Worm (Caenorhabditis elegans) whole organism, young adult: ENCODE results near the gene T12A7.6.

Experiments used
- F57A8.1 ChIP-seq: fragments of 200-800 bp; sonication (Bioruptor generic); optimal IDR thresholded peaks from 2 replicates; lab custom pipeline; 2018; ENCODE audit warnings: mild to moderate bottlenecking, missing genetic modification characterization, moderate library complexity, missing compliant biosample characterization
- K11D2.4 ChIP-seq: fragments of 200-800 bp; sonication (Bioruptor generic); IDR thresholded peaks from 2 replicates; pipeline ENCODE4 v1.3.6; 2022; ENCODE audit warnings: missing genetic modification reagents, missing genetic modification characterization, missing compliant biosample characterization
- cebp-1 ChIP-seq, 2 experiments: fragments of 200-800 bp in 1 of 2; sonication (Bioruptor generic) in 1 of 2; sonication (generic microtip) in 1 of 2; IDR thresholded peaks in 1 of 2; optimal IDR thresholded peaks in 1 of 2; 2 replicates each; pipeline versions ENCODE4 v1.3.6 to Lab custom; 2017 to 2022; ENCODE audit warnings: missing compliant biosample characterization in 2 of 2, missing genetic modification characterization in 2 of 2, mild to moderate bottlenecking in 1 of 2, missing genetic modification reagents in 1 of 2, moderate library complexity in 1 of 2
- dox-1 ChIP-seq: fragments of 200-800 bp; sonication (Bioruptor generic); IDR thresholded peaks from 2 replicates; pipeline ENCODE4 v1.3.6; 2022; ENCODE audit warnings: missing genetic modification reagents, missing genetic modification characterization, missing compliant biosample characterization
- dpl-1 ChIP-seq: fragments of 150-350 bp; optimal IDR thresholded peaks from 2 replicates; lab custom pipeline; 2014; ENCODE audit warnings: missing biosample characterization, missing genetic modification reagents, missing genetic modification characterization
- hmg-20 ChIP-seq: fragments of 200-800 bp; sonication (Bioruptor generic); IDR thresholded peaks from 2 replicates; pipeline ENCODE4 v1.3.6; 2022; ENCODE audit warnings: missing genetic modification reagents, missing genetic modification characterization, missing compliant biosample characterization
- madf-8 ChIP-seq: fragments of 200-800 bp; sonication (Bioruptor generic); conservative IDR thresholded peaks from 2 replicates; pipeline ENCODE4 v1.3.6; 2022; ENCODE audit warnings: missing genetic modification reagents, missing genetic modification characterization, missing compliant biosample characterization
- mxl-1 ChIP-seq: sonication (generic microtip); optimal IDR thresholded peaks from 2 replicates; lab custom pipeline; 2016; ENCODE audit warnings: missing genetic modification characterization, missing compliant biosample characterization
- pha-4 ChIP-seq: fragments of 150-350 bp; sonication (generic microtip); optimal IDR thresholded peaks from 2 replicates; lab custom pipeline; 2014; ENCODE audit warnings: missing biosample characterization, missing genetic modification reagents, missing genetic modification characterization
- unc-62 ChIP-seq: fragments of 150-350 bp; optimal IDR thresholded peaks from 2 replicates; lab custom pipeline; 2014; ENCODE audit warnings: missing biosample characterization, missing genetic modification reagents, missing genetic modification characterization
- ztf-28 ChIP-seq: fragments of 200-800 bp; sonication (Bioruptor generic); IDR thresholded peaks from 2 replicates; pipeline ENCODE4 v1.3.6; 2022; ENCODE audit warnings: missing genetic modification reagents, missing genetic modification characterization, missing compliant biosample characterization

DNA sequence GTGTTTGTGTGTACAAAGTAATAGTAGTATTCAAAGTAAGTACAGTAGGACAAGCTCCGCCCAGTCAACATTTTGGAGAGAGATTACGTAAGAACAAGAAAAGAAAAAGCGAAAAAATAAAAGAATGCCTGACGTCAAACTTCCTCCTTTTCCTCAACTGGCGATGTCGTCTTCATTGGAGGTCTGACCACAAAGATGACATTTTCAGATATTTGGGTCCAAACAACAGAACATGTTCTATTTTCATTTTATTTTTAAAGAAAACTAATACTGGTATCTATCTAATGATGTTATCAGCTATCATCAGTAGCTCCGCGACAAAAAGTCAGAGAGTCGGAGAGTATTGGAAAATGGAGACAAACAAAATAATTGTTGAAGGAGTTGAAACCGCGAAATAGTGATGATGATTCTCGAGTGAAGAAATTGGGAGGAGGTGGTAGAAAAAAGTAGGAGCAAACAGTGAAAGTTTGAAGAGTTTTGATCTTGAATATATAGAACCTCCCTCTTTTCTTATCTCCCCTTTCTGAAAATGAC, 24.7 kb downstream of the T12A7.6 start, which contains the start of gene lips-5:
- TF ChIP-seq madf-8 (GFP tag; lab: Robert Waterston, UW), result no peak
- no peak for TF ChIP-seq hmg-20
- no peak for TF ChIP-seq F57A8.1 (GFP tag; lab: Kevin White, UChicago)
- TF ChIP-seq dpl-1 (GFP tag; lab: Kevin White, UChicago), result no peak
- TF ChIP-seq cebp-1 (GFP tag; IDR thresholded peaks at IDR 0.05; lab: Robert Waterston, UW), result no peak
- no peak for TF ChIP-seq cebp-1 (tag; optimal IDR thresholded peaks at IDR 0.05; lab: Kevin White, UChicago)
- TF ChIP-seq dox-1 (GFP tag; lab: Robert Waterston, UW), result no peak
- no peak for TF ChIP-seq ztf-28 (GFP tag; lab: Robert Waterston, UW)
- no peak for TF ChIP-seq mxl-1 (tag; lab: Kevin White, UChicago)
- TF ChIP-seq K11D2.4 (GFP tag; lab: Robert Waterston, UW), result no peak
- no peak for TF ChIP-seq unc-62 (GFP tag; lab: Kevin White, UChicago)
- TF ChIP-seq pha-4 (tag; lab: Kevin White, UChicago), result no peak
